Worm (Caenorhabditis elegans): ENCODE results near the gene unc-64.
A peak's percentile ranks its signal among the peaks of the same experiment; 100 is the strongest.

Gene unc-64

DNA sequence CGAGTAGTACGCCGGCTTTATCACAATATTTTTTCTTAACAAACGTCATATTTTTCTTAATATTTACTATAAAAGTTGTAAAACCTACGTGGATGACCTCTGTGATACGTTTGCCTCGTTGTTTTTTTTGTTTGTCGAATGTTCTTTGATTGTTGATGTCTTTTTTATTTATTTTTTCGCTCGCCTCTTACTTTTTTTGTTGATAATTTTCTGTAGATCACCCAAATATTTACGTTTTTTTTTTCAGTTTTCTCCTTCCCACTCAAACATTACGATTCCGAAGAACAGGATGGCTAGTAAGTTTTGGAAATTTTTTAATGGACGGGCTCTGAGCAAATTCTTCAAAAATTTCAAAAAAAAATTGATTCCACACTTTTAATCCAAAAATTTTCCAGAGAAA, 16.7 kb upstream of the unc-64 start:
- TF ChIP-seq nhr-76 (tag; optimal IDR thresholded peaks at IDR 0.05) (no peak), efl-1 (optimal IDR thresholded peaks at IDR 0.05) (no peak), efl-1 (GFP tag; optimal IDR thresholded peaks at IDR 0.05 in 1 of 2) (peak in 1 of 2 experiments; percentile 74)

DNA sequence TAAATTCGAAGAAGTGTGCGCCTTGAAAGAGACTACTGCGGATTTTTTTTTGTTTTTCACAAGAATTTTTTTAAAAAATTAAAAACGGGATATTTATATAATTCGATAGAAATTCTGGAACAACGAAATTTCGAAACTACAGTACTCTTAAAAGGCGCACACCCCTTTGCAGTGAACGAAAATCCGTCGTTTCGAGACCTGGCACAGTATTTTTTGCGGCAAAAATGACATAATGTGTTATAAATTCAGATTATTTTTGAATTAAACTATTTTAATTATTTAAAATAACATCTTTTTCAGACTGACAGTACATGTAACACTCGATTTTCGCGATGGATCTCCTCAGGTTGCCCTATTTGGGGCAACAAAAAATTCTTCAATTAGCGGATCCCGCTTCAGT, 14.1 kb upstream of the unc-64 start, which contains the start of gene F56A8.4:
TSS of gene F56A8.4 (plus strand) at position 301 of the 400 bp plus-strand sequence.
- TF ChIP-seq dsc-1 (tag; optimal IDR thresholded peaks at IDR 0.05) (no peak), lin-35 (GFP tag; optimal IDR thresholded peaks at IDR 0.05) (no peak), fos-1 (tag; optimal IDR thresholded peaks at IDR 0.05) (no peak), efl-1 (optimal IDR thresholded peaks at IDR 0.05) (no peak), efl-1 (GFP tag; optimal IDR thresholded peaks at IDR 0.05 in 1 of 2) (no peak), swsn-7 (tag; optimal IDR thresholded peaks at IDR 0.05) (no peak), pqm-1 (tag; optimal IDR thresholded peaks at IDR 0.05) (no peak), ama-1 (optimal IDR thresholded peaks at IDR 0.05) (no peak), ceh-82 (tag; optimal IDR thresholded peaks at IDR 0.05) (no peak), tbx-2 (tag; optimal IDR thresholded peaks at IDR 0.05) (no peak)

DNA sequence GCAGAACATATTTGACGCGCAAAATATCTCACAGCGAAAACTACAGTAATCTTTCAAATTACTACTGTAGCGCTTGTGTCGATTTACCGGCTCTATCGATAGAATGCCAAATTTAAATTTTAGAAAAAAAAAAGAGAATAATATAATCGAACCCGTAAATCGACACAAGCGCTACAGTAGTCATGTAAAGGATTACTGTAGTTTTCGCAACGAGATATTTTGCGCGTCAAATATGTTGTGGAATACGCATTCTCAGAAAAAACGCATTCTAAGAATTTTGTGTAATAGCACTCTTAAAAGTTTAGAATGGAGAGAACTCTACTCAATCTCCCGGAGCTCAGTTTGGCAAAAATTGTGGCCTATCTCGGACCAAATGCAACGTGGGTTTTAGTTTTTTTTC, 11.5 kb upstream of the unc-64 start, which contains the start of gene F56A8.5:
TSS of gene F56A8.5 (plus strand) at position 301 of the 400 bp plus-strand sequence.
- no peak for TF ChIP-seq ama-1 (optimal IDR thresholded peaks at IDR 0.05)

DNA sequence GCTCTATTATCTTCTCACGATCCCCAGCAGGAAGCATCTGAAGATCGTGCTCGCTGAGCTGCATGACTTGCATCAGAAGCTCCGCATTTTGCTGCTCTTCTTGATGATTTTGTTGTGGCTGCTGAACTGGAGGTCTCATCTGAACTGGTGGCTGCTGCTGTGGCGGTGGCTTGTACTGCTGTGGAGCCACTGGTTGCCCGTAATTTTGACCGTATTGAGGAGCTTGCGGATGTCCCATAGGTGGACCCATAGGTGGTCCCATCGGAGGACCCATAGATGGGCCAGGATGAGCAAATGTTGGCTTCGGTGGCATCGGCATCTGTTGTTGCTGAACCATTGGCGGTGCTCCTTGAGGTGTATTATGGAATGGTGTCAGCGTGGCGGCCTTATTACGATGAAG, 10.0 kb upstream of the unc-64 start:
- TF ChIP-seq ztf-4 (tag; optimal IDR thresholded peaks at IDR 0.05) (no peak), nhr-12 (tag; optimal IDR thresholded peaks at IDR 0.05) (no peak), nhr-71 (tag; optimal IDR thresholded peaks at IDR 0.05) (no peak), nhr-90 (tag; optimal IDR thresholded peaks at IDR 0.05; ENCODE audit: poor library complexity) (no peak), xbp-1 (tag; optimal IDR thresholded peaks at IDR 0.05) (no peak), unc-62 (GFP tag; optimal IDR thresholded peaks at IDR 0.05) (no peak), lin-35 (GFP tag; optimal IDR thresholded peaks at IDR 0.05) (no peak), ets-5 (GFP tag; IDR thresholded peaks at IDR 0.05) (no peak), efl-1 (optimal IDR thresholded peaks at IDR 0.05) (no peak), efl-1 (GFP tag; optimal IDR thresholded peaks at IDR 0.05 in 1 of 2) (no peak), lin-13 (GFP tag; optimal IDR thresholded peaks at IDR 0.05) (no peak), ceh-8 (GFP tag; optimal IDR thresholded peaks at IDR 0.05) (no peak), ama-1 (optimal IDR thresholded peaks at IDR 0.05) (no peak), nhr-20 (tag; optimal IDR thresholded peaks at IDR 0.05) (no peak), lin-39 (tag; optimal IDR thresholded peaks at IDR 0.05) (no peak), nhr-19 (GFP tag; conservative IDR thresholded peaks at IDR 0.05) (no peak), nhr-237 (tag; optimal IDR thresholded peaks at IDR 0.05) (no peak), isw-1 (GFP tag; IDR thresholded peaks at IDR 0.05) (no peak), egl-27 (tag; optimal IDR thresholded peaks at IDR 0.05) (no peak), ceh-63 (GFP tag; optimal IDR thresholded peaks at IDR 0.05) (no peak)

DNA sequence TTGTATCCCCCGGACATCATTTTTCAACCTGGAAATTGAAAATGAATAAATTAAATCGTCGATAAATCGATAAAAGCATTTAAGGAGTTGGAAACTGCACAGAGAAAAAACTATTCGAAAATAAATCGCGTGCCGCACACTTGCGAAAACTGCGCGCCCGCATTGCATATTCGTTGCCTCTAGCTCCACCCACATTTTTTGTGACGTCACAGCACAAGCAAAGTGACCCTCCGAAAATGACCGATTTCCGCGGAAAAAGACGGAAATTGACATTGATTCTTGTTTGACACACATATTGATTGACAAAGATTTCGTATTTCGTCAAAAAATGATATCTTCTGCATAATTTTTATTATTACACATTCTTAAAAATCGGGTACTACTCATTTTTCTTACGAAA, 8.2 kb upstream of the unc-64 start, which contains the start of gene cpf-2:
TSS of gene cpf-2 (minus strand) at position 28 of the 400 bp plus-strand sequence.
- peak; percentile 77 to 80 for TF ChIP-seq efl-1 (optimal IDR thresholded peaks at IDR 0.05)
- peak; percentile 73 to 97 for TF ChIP-seq efl-1 (GFP tag; optimal IDR thresholded peaks at IDR 0.05 in 1 of 2)
- TF ChIP-seq C04F5.9 (tag; optimal IDR thresholded peaks at IDR 0.05): peak; percentile 50
- no peak for TF ChIP-seq unc-62 (GFP tag; optimal IDR thresholded peaks at IDR 0.05)
- peak; percentile 92 for TF ChIP-seq rnt-1 (tag; optimal IDR thresholded peaks at IDR 0.05)
- no peak for TF ChIP-seq fos-1 (tag; optimal IDR thresholded peaks at IDR 0.05)
- TF ChIP-seq ceh-82 (tag; optimal IDR thresholded peaks at IDR 0.05): peak; percentile 61 to 83 (median 69)
- TF ChIP-seq ztf-11 (tag; optimal IDR thresholded peaks at IDR 0.05): peak; percentile 27 to 75
- peak; percentile 69 to 77 for TF ChIP-seq lin-35 (GFP tag; optimal IDR thresholded peaks at IDR 0.05)
- no peak for TF ChIP-seq sup-37 (GFP tag; optimal IDR thresholded peaks at IDR 0.05)
- peak; percentile 86 for TF ChIP-seq unc-86 (tag; optimal IDR thresholded peaks at IDR 0.05)
- peak; percentile 80 for TF ChIP-seq fkh-8 (tag; optimal IDR thresholded peaks at IDR 0.05)
- TF ChIP-seq fkh-4 (tag; optimal IDR thresholded peaks at IDR 0.05; ENCODE audit: borderline replicate concordance): no peak
- TF ChIP-seq nhr-76 (tag; optimal IDR thresholded peaks at IDR 0.05): peak; percentile 87
- peak; percentile 72 for TF ChIP-seq lir-3 (tag; optimal IDR thresholded peaks at IDR 0.05; ENCODE audit: poor library complexity)
- TF ChIP-seq unc-98 (GFP tag; IDR thresholded peaks at IDR 0.05): peak; percentile 37; the same call in 1 of the 2 replicates
- peak; percentile 91 for TF ChIP-seq nhr-71 (tag; optimal IDR thresholded peaks at IDR 0.05)
- no peak for TF ChIP-seq zag-1 (tag; optimal IDR thresholded peaks at IDR 0.05)
- TF ChIP-seq nhr-11 (tag; optimal IDR thresholded peaks at IDR 0.05): no peak
- no peak for TF ChIP-seq aly-2 (tag; optimal IDR thresholded peaks at IDR 0.05)
- peak; percentile 46 for TF ChIP-seq F16B12.6 (tag; optimal IDR thresholded peaks at IDR 0.05)
- peak; percentile 84 for TF ChIP-seq swsn-7 (tag; optimal IDR thresholded peaks at IDR 0.05)
- TF ChIP-seq C16A3.4 (tag; optimal IDR thresholded peaks at IDR 0.05): peak; percentile 77
- TF ChIP-seq snu-23 (GFP tag; optimal IDR thresholded peaks at IDR 0.05): peak; percentile 89
- no peak for TF ChIP-seq hlh-4 (tag; optimal IDR thresholded peaks at IDR 0.05)
- no peak for TF ChIP-seq pag-3 (tag; optimal IDR thresholded peaks at IDR 0.05; ENCODE audit: borderline replicate concordance, insufficient read depth)
- TF ChIP-seq tbx-2 (tag; optimal IDR thresholded peaks at IDR 0.05): peak; percentile 83
